Fruit fly (Drosophila melanogaster) whole organism, embryonic: Measurements from ENCODE around the gene CG32276.
A peak's percentile ranks its signal among the peaks of the same experiment; 100 is the strongest.

Experiments
- Asciz ChIP-seq: fragments of 200-800 bp; sonication (Bioruptor generic); optimal IDR thresholded peaks from 2 replicates; lab custom pipeline; 2017; ENCODE audit warnings: missing biosample characterization, mild to moderate bottlenecking, missing genetic modification characterization, missing genetic modification reagents
- Awh ChIP-seq: fragments of 200-800 bp; sonication (Bioruptor generic); IDR thresholded peaks from 2 replicates; pipeline ENCODE4, ENCODE4 v1.3.6; 2022; ENCODE audit warnings: missing biosample characterization, missing genetic modification characterization
- Bgb ChIP-seq: fragments of 200-800 bp; sonication (Bioruptor generic); IDR thresholded peaks from 2 replicates; pipeline ENCODE4 v1.3.6; 2022; ENCODE audit warnings: missing biosample characterization, missing genetic modification characterization; ENCODE audit not compliant: partially characterized antibody
- CG10321 ChIP-seq: fragments of 200-800 bp; sonication (Bioruptor generic); IDR thresholded peaks from 2 replicates; pipeline ENCODE4 v1.3.6; 2022; ENCODE audit warnings: missing biosample characterization, missing genetic modification characterization
- CG10959 ChIP-seq: fragments of 200-800 bp; sonication (Bioruptor generic); IDR thresholded peaks from 2 replicates; pipeline ENCODE4 v1.3.6; 2022; ENCODE audit warnings: missing biosample characterization, missing genetic modification characterization
- CG12769 ChIP-seq: fragments of 200-800 bp; sonication (Bioruptor generic); optimal IDR thresholded peaks from 2 replicates; lab custom pipeline; 2019; ENCODE audit warnings: missing biosample characterization, mild to moderate bottlenecking, missing genetic modification characterization, moderate library complexity
- CG16779 ChIP-seq: fragments of 200-800 bp; sonication (Bioruptor generic); IDR thresholded peaks from 2 replicates; pipeline ENCODE4 v1.3.6; 2022; ENCODE audit warnings: missing biosample characterization, missing genetic modification characterization
- CG2129 ChIP-seq: fragments of 200-800 bp; sonication (Bioruptor generic); IDR thresholded peaks from 2 replicates; pipeline ENCODE4 v1.3.6; 2022; ENCODE audit warnings: missing biosample characterization, missing genetic modification characterization; ENCODE audit not compliant: partially characterized antibody
- CG2678 ChIP-seq: fragments of 200-800 bp; sonication (Bioruptor generic); optimal IDR thresholded peaks from 3 replicates; lab custom pipeline; 2019; ENCODE audit warnings: missing biosample characterization, mild to moderate bottlenecking, missing genetic modification characterization, moderate library complexity
- CG30020 ChIP-seq: fragments of 200-800 bp; optimal IDR thresholded peaks from 2 replicates; lab custom pipeline; 2019; ENCODE audit warnings: missing biosample characterization, mild to moderate bottlenecking, missing genetic modification characterization, moderate library complexity
- CG30431 ChIP-seq: fragments of 200-800 bp; sonication (Bioruptor generic); optimal IDR thresholded peaks from 2 replicates; lab custom pipeline; 2017; ENCODE audit warnings: missing biosample characterization, missing genetic modification characterization
- CG34422 ChIP-seq: fragments of 200-800 bp; sonication (Bioruptor generic); IDR thresholded peaks from 3 replicates; pipeline ENCODE4 v1.3.6; 2022; ENCODE audit warnings: missing biosample characterization, missing genetic modification characterization
- CG6654 ChIP-seq: fragments of 200-800 bp; sonication (Bioruptor generic); optimal IDR thresholded peaks from 2 replicates; lab custom pipeline; 2017; ENCODE audit warnings: missing biosample characterization, mild to moderate bottlenecking, missing genetic modification characterization
- CG7372 ChIP-seq: fragments of 200-800 bp; sonication (Bioruptor generic); IDR thresholded peaks from 2 replicates; pipeline ENCODE4 v1.3.6; 2022; ENCODE audit warnings: missing biosample characterization, missing genetic modification characterization
- CG9215 ChIP-seq: fragments of 200-800 bp; sonication (Bioruptor generic); IDR thresholded peaks from 2 replicates; pipeline ENCODE4 v1.3.6; 2022; ENCODE audit warnings: missing biosample characterization, missing genetic modification characterization
- CG9817 ChIP-seq: fragments of 200-800 bp; sonication (Bioruptor generic); optimal IDR thresholded peaks from 2 replicates; lab custom pipeline; 2018; ENCODE audit warnings: missing biosample characterization, mild to moderate bottlenecking, missing genetic modification characterization, moderate library complexity
- Dll ChIP-seq: fragments of 200-800 bp; sonication (Bioruptor generic); IDR thresholded peaks from 4 replicates; pipeline ENCODE4 v1.3.6; 2022; ENCODE audit warnings: missing biosample characterization, missing genetic modification characterization; ENCODE audit not compliant: partially characterized antibody
- E2f2 ChIP-seq: fragments of 200-800 bp; sonication (Bioruptor generic); IDR thresholded peaks from 2 replicates; pipeline ENCODE4 v1.3.6; 2022; ENCODE audit warnings: missing biosample characterization, missing genetic modification characterization
- Ets65A ChIP-seq: fragments of 200-800 bp; sonication (Bioruptor generic); peaks from one replicate; lab custom pipeline; 2016; ENCODE audit warnings: missing biosample characterization, missing genetic modification characterization
- HmgD ChIP-seq: fragments of 200-800 bp; sonication (Bioruptor generic); optimal IDR thresholded peaks from 3 replicates; lab custom pipeline; 2016; ENCODE audit warnings: missing biosample characterization, missing genetic modification characterization
- HmgZ ChIP-seq: fragments of 200-800 bp; sonication (Bioruptor generic); optimal IDR thresholded peaks from 2 replicates; lab custom pipeline; 2018; ENCODE audit warnings: missing biosample characterization, mild to moderate bottlenecking, missing genetic modification characterization
- Hsf ChIP-seq: fragments of 200-800 bp; sonication (Bioruptor generic); optimal IDR thresholded peaks from 3 replicates; lab custom pipeline; 2016; ENCODE audit warnings: missing biosample characterization, missing genetic modification characterization
- Kr ChIP-seq: fragments of 200-800 bp; sonication (Bioruptor generic); optimal IDR thresholded peaks from 2 replicates; lab custom pipeline; 2017; ENCODE audit warnings: missing biosample characterization, mild to moderate bottlenecking, missing genetic modification characterization
- Lim3 ChIP-seq: fragments of 200-800 bp; sonication (Bioruptor generic); IDR thresholded peaks from 2 replicates; pipeline ENCODE4 v1.3.6; 2022; ENCODE audit warnings: missing biosample characterization, missing genetic modification characterization
- NFAT ChIP-seq: fragments of 200-800 bp; sonication (Bioruptor generic); IDR thresholded peaks from 2 replicates; pipeline ENCODE4 v1.3.6; 2022; ENCODE audit warnings: missing biosample characterization, missing genetic modification characterization
- Nf-YA ChIP-seq: fragments of 200-800 bp; sonication (Bioruptor generic); IDR thresholded peaks from 2 replicates; pipeline ENCODE4 v1.3.6; 2022; ENCODE audit warnings: missing biosample characterization, missing genetic modification characterization
- ab ChIP-seq: fragments of 200-800 bp; sonication (Bioruptor generic); optimal IDR thresholded peaks from 2 replicates; lab custom pipeline; 2016; ENCODE audit warnings: missing biosample characterization, missing genetic modification characterization
- al ChIP-seq: fragments of 200-800 bp; sonication (Bioruptor generic); IDR thresholded peaks from 2 replicates; pipeline ENCODE4 v1.3.6; 2022; ENCODE audit warnings: missing biosample characterization, missing genetic modification characterization
- ash1 ChIP-seq: fragments of 200-800 bp; sonication (Bioruptor generic); optimal IDR thresholded peaks from 2 replicates; lab custom pipeline; 2018; ENCODE audit warnings: missing biosample characterization, mild to moderate bottlenecking, missing genetic modification characterization
- cato ChIP-seq: fragments of 200-800 bp; sonication (Bioruptor generic); optimal IDR thresholded peaks from 2 replicates; lab custom pipeline; 2016; ENCODE audit warnings: missing biosample characterization, missing genetic modification characterization, borderline replicate concordance
- da ChIP-seq: fragments of 200-800 bp; sonication (Bioruptor generic); optimal IDR thresholded peaks from 2 replicates; lab custom pipeline; 2016; ENCODE audit warnings: missing biosample characterization, missing genetic modification characterization
- emc ChIP-seq: fragments of 200-800 bp; sonication (Bioruptor generic); optimal IDR thresholded peaks from 2 replicates; lab custom pipeline; 2016; ENCODE audit warnings: missing biosample characterization, missing genetic modification characterization
- fd3F ChIP-seq: fragments of 200-800 bp; sonication (Bioruptor generic); optimal IDR thresholded peaks from 2 replicates; lab custom pipeline; 2018; ENCODE audit warnings: missing biosample characterization, mild to moderate bottlenecking, missing genetic modification characterization, moderate library complexity
- ftz-f1 ChIP-seq: fragments of 200-800 bp; sonication (Bioruptor generic); optimal IDR thresholded peaks from 2 replicates; lab custom pipeline; 2016; ENCODE audit warnings: missing biosample characterization, missing genetic modification characterization
- gce ChIP-seq: fragments of 200-800 bp; sonication (Bioruptor generic); IDR thresholded peaks from 3 replicates; pipeline ENCODE4 v1.3.6; 2022; ENCODE audit warnings: missing biosample characterization, missing genetic modification characterization
- gcm2 ChIP-seq: fragments of 200-800 bp; sonication (Bioruptor generic); optimal IDR thresholded peaks from 2 replicates; lab custom pipeline; 2016; ENCODE audit warnings: missing biosample characterization, missing genetic modification characterization
- jumu ChIP-seq: fragments of 200-800 bp; sonication (Bioruptor generic); optimal IDR thresholded peaks from 3 replicates; lab custom pipeline; 2016; ENCODE audit warnings: missing biosample characterization, missing genetic modification characterization
- kah ChIP-seq: fragments of 200-800 bp; sonication (Bioruptor generic); optimal IDR thresholded peaks from 2 replicates; lab custom pipeline; 2018; ENCODE audit warnings: missing biosample characterization, mild to moderate bottlenecking, missing genetic modification characterization
- kay ChIP-seq: fragments of 200-800 bp; sonication (Bioruptor generic); optimal IDR thresholded peaks from 2 replicates; lab custom pipeline; 2016; ENCODE audit warnings: missing biosample characterization, missing genetic modification characterization
- knrl ChIP-seq: fragments of 200-800 bp; sonication (Bioruptor generic); IDR thresholded peaks from 3 replicates; pipeline ENCODE4 v1.3.6; 2022; ENCODE audit warnings: missing biosample characterization, missing genetic modification characterization; ENCODE audit not compliant: partially characterized antibody
- pho ChIP-seq: fragments of 200-800 bp; sonication (Bioruptor generic); optimal IDR thresholded peaks from 2 replicates; lab custom pipeline; 2016; ENCODE audit warnings: missing biosample characterization, missing genetic modification characterization
- ro ChIP-seq: fragments of 200-800 bp; sonication (Bioruptor generic); IDR thresholded peaks from 2 replicates; pipeline ENCODE4 v1.3.6; 2022; ENCODE audit warnings: missing biosample characterization, missing genetic modification characterization
- sisA ChIP-seq: fragments of 200-800 bp; sonication (Bioruptor generic); IDR thresholded peaks from 2 replicates; pipeline ENCODE4 v1.3.6; 2022; ENCODE audit warnings: missing biosample characterization, missing genetic modification characterization
- sqz ChIP-seq: fragments of 200-800 bp; sonication (Bioruptor generic); optimal IDR thresholded peaks from 3 replicates; lab custom pipeline; 2018; ENCODE audit warnings: missing biosample characterization, mild to moderate bottlenecking, missing genetic modification characterization
- ssp ChIP-seq: fragments of 200-800 bp; sonication (Bioruptor generic); IDR thresholded peaks from 2 replicates; pipeline ENCODE4 v1.3.6; 2022; ENCODE audit warnings: missing biosample characterization, missing genetic modification characterization
- tin ChIP-seq: fragments of 200-800 bp; sonication (Bioruptor generic); optimal IDR thresholded peaks from 3 replicates; lab custom pipeline; 2016; ENCODE audit warnings: missing biosample characterization, missing genetic modification characterization
- trh ChIP-seq: fragments of 200-800 bp; sonication (Bioruptor generic); optimal IDR thresholded peaks from 2 replicates; lab custom pipeline; 2016; ENCODE audit warnings: missing biosample characterization, missing genetic modification characterization

CG32276 gene

DNA sequence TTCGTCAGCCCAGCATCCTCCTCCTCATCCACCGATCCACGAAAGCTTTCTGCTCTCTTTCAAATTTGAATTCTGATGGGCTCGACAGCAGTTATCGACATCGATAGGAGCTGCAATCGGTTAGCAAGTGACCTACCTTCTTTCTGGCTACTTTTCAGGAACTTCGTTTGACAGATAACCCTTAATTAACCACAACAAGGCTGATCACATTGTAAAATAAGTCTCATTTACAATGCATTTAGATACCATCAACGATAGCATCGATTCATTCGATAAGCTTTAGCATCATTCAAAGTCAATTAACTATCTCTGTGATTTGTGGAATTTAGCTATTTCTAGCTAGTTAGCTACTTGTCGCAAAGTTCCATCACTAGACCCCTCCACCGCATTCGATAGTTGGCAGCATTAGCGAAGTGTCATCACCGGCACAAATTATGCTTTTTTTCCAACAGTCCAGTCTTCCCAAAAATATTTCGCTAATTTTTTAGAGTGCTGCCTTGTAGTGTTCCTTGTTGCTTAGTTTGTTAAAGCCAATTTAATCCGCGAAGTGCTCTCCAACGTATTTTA, 20.2 kb downstream of the CG32276 start, which contains the start of the genes MnM and Girdin (continued):
- TF ChIP-seq CG12769 (tag; lab: Kevin White, UChicago) (peak; percentile 80), Awh (no peak), CG30431 (GFP tag; lab: Kevin White, UChicago) (peak; percentile 15), ash1 (GFP tag; lab: Kevin White, UChicago) (no peak), ab (peak; percentile 45), CG9215 (GFP tag; lab: Robert Waterston, UW) (peak; percentile 67), tin (GFP tag; lab: Kevin White, UChicago) (peak; percentile 69), gce (GFP tag; lab: Robert Waterston, UW) (no peak), da (GFP tag; lab: Kevin White, UChicago) (peak; percentile 28), CG16779 (no peak), E2f2 (peak; percentile 84), Hsf (GFP tag; lab: Kevin White, UChicago) (peak; percentile 77), Ets65A (peak; percentile 98), CG2129 (GFP tag; lab: Robert Waterston, UW) (peak; percentile 41), NFAT (peak; percentile 62; the same call in 1 of the 2 replicates), Asciz (no peak), al (peak; percentile 44; the same call in 1 of the 2 replicates), Dll (GFP tag; lab: Robert Waterston, UW) (peak; percentile 93), Bgb (GFP tag; lab: Robert Waterston, UW) (peak; percentile 74), CG6654 (GFP tag; lab: Kevin White, UChicago) (no peak), CG2678 (tag; lab: Kevin White, UChicago) (no peak), CG9817 (peak; percentile 67), ro (no peak), HmgD (GFP tag; lab: Kevin White, UChicago) (peak; percentile 95), CG7372 (GFP tag; lab: Robert Waterston, UW) (0 out of 2 replicates have a peak, but pooled peaks have one; percentile 11), ftz-f1 (GFP tag; lab: Kevin White, UChicago) (no peak), CG34422 (GFP tag; lab: Robert Waterston, UW) (no peak), gcm2 (no peak), pho (peak; percentile 86), Lim3 (no peak), HmgZ (tag; lab: Kevin White, UChicago) (peak; percentile 82), Kr (GFP tag; lab: Kevin White, UChicago) (no peak), CG30020 (tag; lab: Kevin White, UChicago) (peak; percentile 73), Nf-YA (GFP tag; lab: Robert Waterston, UW) (no peak)

DNA sequence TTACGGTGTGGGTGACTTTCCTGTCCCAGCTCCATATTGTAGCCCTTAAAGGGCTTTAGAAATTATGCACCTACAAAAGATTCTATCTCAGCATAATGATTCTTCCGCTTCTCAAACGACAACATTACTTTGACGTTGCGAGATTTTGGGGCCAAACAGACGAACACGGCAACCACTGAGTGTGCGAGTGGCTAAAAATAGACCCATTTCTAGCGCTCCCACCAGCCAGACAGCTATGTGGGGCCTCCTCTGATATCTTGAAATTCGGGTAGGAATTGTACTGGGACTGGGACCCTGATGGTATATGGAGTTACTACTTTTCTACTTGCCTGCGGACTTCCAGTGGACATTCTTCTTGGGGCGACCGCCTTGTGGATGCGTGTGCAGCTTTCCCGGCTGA, 21.0 kb downstream of the CG32276 start:
- TF ChIP-seq trh (GFP tag; lab: Kevin White, UChicago): no peak
- TF ChIP-seq CG34422 (GFP tag; lab: Robert Waterston, UW): 0 out of 3 replicates have a peak, but pooled peaks have one; percentile 7
- peak; percentile 92 for TF ChIP-seq kah (GFP tag; lab: Kevin White, UChicago)

- TF ChIP-seq CG10959: no peak
- no peak for TF ChIP-seq CG10321
- TF ChIP-seq cato (GFP tag; lab: Kevin White, UChicago): no peak
- no peak for TF ChIP-seq kay
- no peak for TF ChIP-seq sisA (GFP tag; lab: Robert Waterston, UW)
- TF ChIP-seq jumu (GFP tag; lab: Kevin White, UChicago): no peak
- TF ChIP-seq emc (GFP tag; lab: Kevin White, UChicago): no peak
- no peak for TF ChIP-seq sqz (GFP tag; lab: Kevin White, UChicago)
- TF ChIP-seq knrl (GFP tag; lab: Robert Waterston, UW): no peak
- TF ChIP-seq fd3F (GFP tag; lab: Kevin White, UChicago): no peak
- TF ChIP-seq ssp (GFP tag; lab: Robert Waterston, UW): no peak
Measured at dm6 chr3L:3172445-3172844, 26.4 kb downstream of the CG32276 start, which contains the start of gene CG14963. Gene CG14963 (minus strand): TSS chr3L:3172545.
